Worm (Caenorhabditis elegans) whole organism, midembryonic: ENCODE measurements around the gene T09F5.2.

ENCODE experiments used
- T22C8.4 ChIP-seq: fragments of 200-800 bp; sonication (Bioruptor generic); IDR thresholded peaks from 2 replicates; pipeline ENCODE4 v1.3.6; 2022; ENCODE audit warnings: missing genetic modification characterization, missing compliant biosample characterization
- cog-1 ChIP-seq: sonication (generic microtip); optimal IDR thresholded peaks from 2 replicates; lab custom pipeline; 2016; ENCODE audit warnings: missing genetic modification characterization, missing compliant biosample characterization
- flt-1 ChIP-seq: fragments of 200-800 bp; sonication (Bioruptor generic); IDR thresholded peaks from 2 replicates; pipeline ENCODE4 v1.3.6; 2022; ENCODE audit warnings: missing genetic modification characterization, missing compliant biosample characterization
- klf-2 ChIP-seq: fragments of 200-800 bp; sonication (Bioruptor generic); conservative IDR thresholded peaks from 2 replicates; pipeline ENCODE4 v1.3.6; 2022; ENCODE audit warnings: missing genetic modification reagents, missing genetic modification characterization, missing compliant biosample characterization
- med-1 ChIP-seq: sonication (generic microtip); optimal IDR thresholded peaks from 2 replicates; lab custom pipeline; 2017; ENCODE audit warnings: missing genetic modification characterization, mild to moderate bottlenecking, missing compliant biosample characterization, antibody characterized with exemption, missing genetic modification reagents; ENCODE audit not compliant: insufficient read depth
- ref-1 ChIP-seq: fragments of 200-800 bp; sonication (Bioruptor generic); conservative IDR thresholded peaks from 2 replicates; pipeline ENCODE4 v1.3.6; 2022; ENCODE audit warnings: missing genetic modification reagents, missing genetic modification characterization, missing compliant biosample characterization
- tab-1 ChIP-seq: fragments of 200-800 bp; sonication (Bioruptor generic); IDR thresholded peaks from 2 replicates; pipeline ENCODE4 v1.3.6; 2022; ENCODE audit warnings: missing genetic modification characterization, missing compliant biosample characterization
- ztf-23 ChIP-seq: fragments of 200-800 bp; sonication (Bioruptor generic); IDR thresholded peaks from 2 replicates; pipeline ENCODE4 v1.3.6; 2022; ENCODE audit warnings: missing genetic modification reagents, missing genetic modification characterization, missing compliant biosample characterization
- ztf-29 ChIP-seq: fragments of 200-800 bp; sonication (Bioruptor generic); IDR thresholded peaks from 2 replicates; pipeline ENCODE4 v1.3.6; 2022; ENCODE audit warnings: missing genetic modification reagents, missing genetic modification characterization, missing compliant biosample characterization

Gene T09F5.2

DNA sequence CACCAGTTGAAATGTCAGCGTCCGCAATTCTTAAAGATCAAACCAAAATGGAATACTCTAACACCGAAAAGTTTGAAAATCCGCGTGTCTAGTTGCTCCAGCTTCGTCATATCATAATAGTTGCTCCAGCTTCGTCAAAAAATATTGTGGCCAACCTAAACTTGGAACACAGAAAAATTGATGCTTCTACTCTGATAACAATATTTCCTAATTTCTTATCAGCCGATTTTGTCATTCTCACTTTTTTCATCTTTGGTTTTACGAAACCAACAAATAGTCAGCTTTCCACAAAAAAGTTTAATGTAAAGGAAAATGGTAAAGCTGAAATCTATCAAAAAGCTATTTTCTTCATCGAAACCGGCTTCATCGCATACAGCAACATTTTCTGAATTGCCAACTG is 31.6 kb downstream of the T09F5.2 start, which contains the start of gene fbxa-84:
fbxa-84 (plus strand) TSS at position 34 of the 400 bp plus-strand sequence.
- no peak for TF ChIP-seq med-1 (GFP tag; lab: Kevin White, UChicago)

ce11 chrV:15184097-15185040 is 33.6 kb downstream of the T09F5.2 start, which contains the start of gene Y75B12B.1:
TSS of gene Y75B12B.1 (plus strand) at chrV:15184699.
- TF ChIP-seq ztf-23 (GFP tag; lab: Robert Waterston, UW) (no peak), flt-1 (GFP tag; lab: Robert Waterston, UW) (no peak), med-1 (GFP tag; lab: Kevin White, UChicago) (no peak), ref-1 (GFP tag; lab: Robert Waterston, UW) (no peak), tab-1 (GFP tag; lab: Robert Waterston, UW) (no peak), T22C8.4 (GFP tag; lab: Robert Waterston, UW) (no peak)

DNA sequence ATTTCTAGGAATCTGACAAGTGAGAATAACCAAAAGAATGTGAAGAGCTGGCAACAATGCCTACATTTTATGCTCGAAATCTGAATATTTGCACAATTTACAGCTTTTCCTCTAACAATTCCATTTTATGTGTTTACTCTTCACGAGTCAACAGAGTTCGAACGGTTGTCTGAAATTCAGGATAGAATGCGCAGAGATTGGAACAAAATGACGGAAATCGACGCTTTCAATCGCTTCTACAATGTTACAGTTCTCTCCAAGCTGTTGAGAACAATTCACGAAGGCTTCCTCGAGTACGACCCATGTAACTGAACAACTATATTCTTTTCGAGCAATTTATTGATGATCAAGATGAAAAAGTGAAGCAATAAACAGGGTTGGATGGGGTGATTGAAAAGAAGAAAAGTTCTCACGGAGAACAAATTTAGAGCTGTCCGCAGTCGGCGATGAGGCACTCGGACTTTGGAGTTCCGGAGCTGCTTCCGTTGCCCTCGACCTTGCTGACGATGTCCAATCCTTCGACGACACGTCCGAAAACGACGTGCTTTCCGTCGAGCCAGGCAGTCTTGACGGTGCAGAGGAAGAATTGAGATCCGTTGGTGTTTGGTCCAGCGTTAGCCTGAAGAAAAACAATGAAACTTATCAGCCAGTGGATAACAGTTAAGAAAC is 35.6 kb downstream of the T09F5.2 start, which contains the start of gene Y75B12B.3:
Y75B12B.3 (minus strand) TSS at position 21 of the 669 bp plus-strand sequence.
- TF ChIP-seq T22C8.4 (GFP tag; lab: Robert Waterston, UW), result no peak
- no peak for TF ChIP-seq tab-1 (GFP tag; lab: Robert Waterston, UW)
- no peak for TF ChIP-seq cog-1
- TF ChIP-seq ztf-23 (GFP tag; lab: Robert Waterston, UW), result no peak
- no peak for TF ChIP-seq ztf-29 (GFP tag; lab: Robert Waterston, UW)
- TF ChIP-seq flt-1 (GFP tag; lab: Robert Waterston, UW), result no peak
- no peak for TF ChIP-seq klf-2
- TF ChIP-seq med-1 (GFP tag; lab: Kevin White, UChicago), result no peak
- no peak for TF ChIP-seq ref-1 (GFP tag; lab: Robert Waterston, UW)

DNA sequence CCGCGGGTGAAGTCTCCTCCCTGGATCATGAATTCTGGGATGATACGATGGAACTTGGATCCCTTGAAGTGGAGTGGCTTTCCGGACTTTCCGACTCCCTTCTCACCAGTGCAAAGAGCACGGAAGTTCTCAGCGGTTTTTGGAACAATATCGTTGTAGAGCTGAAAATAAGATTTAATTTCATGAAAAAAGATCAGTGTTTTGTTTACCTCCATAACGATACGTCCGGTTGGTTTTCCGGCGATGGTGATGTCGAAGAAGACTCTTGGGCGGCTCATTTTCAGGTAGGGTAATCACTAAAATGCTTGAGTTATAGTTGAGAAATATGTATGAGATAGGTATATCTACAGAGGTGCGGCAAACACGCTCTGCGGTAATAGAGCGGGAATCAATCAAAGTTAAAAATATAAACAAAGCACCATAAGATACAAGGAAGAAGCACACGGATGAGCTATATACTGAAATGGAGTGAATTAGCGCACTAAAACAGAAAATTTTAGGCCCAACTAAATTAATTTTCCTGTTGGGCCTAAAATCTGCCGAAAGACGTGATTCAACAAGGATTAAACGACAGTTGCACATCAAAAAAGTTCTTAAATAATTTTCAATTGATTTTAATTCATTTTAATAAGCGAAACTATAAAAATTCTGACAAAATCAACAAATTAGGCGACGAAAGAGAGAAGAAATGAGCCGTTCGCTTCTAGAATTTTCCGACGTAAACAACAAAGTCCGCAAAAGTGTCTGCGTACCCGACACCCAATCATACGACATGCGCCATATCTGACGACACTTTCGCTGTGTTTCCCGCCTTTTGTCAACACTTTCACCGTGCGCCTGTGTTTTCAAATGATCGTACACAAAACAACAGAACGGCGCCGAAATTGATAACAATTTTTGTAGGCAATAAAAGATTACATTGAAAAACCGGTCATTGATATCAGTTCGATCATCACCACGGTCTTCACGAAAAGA is 36.6 kb downstream of the T09F5.2 start, which contains the start of the genes cyn-7 and bath-36:
cyn-7 (minus strand) TSS at position 296 of the 975 bp plus-strand sequence.
bath-36 (plus strand) TSS at position 806 of the 975 bp plus-strand sequence.
- TF ChIP-seq ref-1 (GFP tag; lab: Robert Waterston, UW) (no peak), ztf-23 (GFP tag; lab: Robert Waterston, UW) (no peak), ztf-29 (GFP tag; lab: Robert Waterston, UW) (no peak), flt-1 (GFP tag; lab: Robert Waterston, UW) (peak; percentile 24; the same call in 1 of the 2 replicates), cog-1 (no peak)

- TF ChIP-seq flt-1 (GFP tag; lab: Robert Waterston, UW) (no peak), klf-2 (no peak), ref-1 (GFP tag; lab: Robert Waterston, UW) (no peak), tab-1 (GFP tag; lab: Robert Waterston, UW) (no peak), cog-1 (no peak), ztf-29 (GFP tag; lab: Robert Waterston, UW) (no peak), T22C8.4 (GFP tag; lab: Robert Waterston, UW) (no peak), ztf-23 (GFP tag; lab: Robert Waterston, UW) (no peak), med-1 (GFP tag; lab: Kevin White, UChicago) (no peak)
Measured at ce11 chrV:15189567-15189966, 38.8 kb downstream of the T09F5.2 start, which contains the start of gene cyn-3. TSS of gene cyn-3 (plus strand) at chrV:15189927.

- peak; percentile 88 for TF ChIP-seq ztf-23 (GFP tag; lab: Robert Waterston, UW)
- peak; percentile 89 for TF ChIP-seq T22C8.4 (GFP tag; lab: Robert Waterston, UW)
- TF ChIP-seq ztf-29 (GFP tag; lab: Robert Waterston, UW), result peak; percentile 86
- peak; percentile 78 for TF ChIP-seq ref-1 (GFP tag; lab: Robert Waterston, UW)
- TF ChIP-seq flt-1 (GFP tag; lab: Robert Waterston, UW), result peak; percentile 96
- peak; percentile 76 for TF ChIP-seq cog-1
- peak; percentile 80 for TF ChIP-seq klf-2
- TF ChIP-seq tab-1 (GFP tag; lab: Robert Waterston, UW), result peak; percentile 95
- peak; percentile 51 for TF ChIP-seq med-1 (GFP tag; lab: Kevin White, UChicago)
Measured at ce11 chrV:15190903-15191302, 40.1 kb downstream of the T09F5.2 start, which contains the start of gene Y75B12B.11. TSS of gene Y75B12B.11 (plus strand) at chrV:15191296.

DNA sequence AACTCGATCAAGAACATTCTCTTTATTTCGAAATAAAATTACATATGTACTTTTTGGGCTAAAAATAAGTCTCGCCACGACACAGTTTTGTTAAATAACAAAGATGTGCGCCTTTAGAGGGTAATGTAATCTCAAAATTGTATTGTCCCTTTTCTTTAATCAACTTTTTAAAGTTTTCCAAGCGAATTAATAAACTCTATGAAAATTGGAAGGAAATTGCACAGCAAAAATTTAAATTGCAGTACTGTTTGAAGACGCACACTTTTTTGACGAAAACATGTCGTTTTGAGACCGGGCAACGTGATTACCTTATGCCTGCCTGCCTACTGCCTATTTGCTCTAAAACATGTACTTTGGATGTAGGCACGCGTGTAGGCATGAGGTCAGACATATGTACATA is 41.2 kb downstream of the T09F5.2 start:
- no peak for TF ChIP-seq cog-1
- no peak for TF ChIP-seq T22C8.4 (GFP tag; lab: Robert Waterston, UW)
- no peak for TF ChIP-seq ref-1 (GFP tag; lab: Robert Waterston, UW)
- no peak for TF ChIP-seq ztf-29 (GFP tag; lab: Robert Waterston, UW)
- no peak for TF ChIP-seq flt-1 (GFP tag; lab: Robert Waterston, UW)
- TF ChIP-seq tab-1 (GFP tag; lab: Robert Waterston, UW), result no peak
- no peak for TF ChIP-seq klf-2
- TF ChIP-seq ztf-23 (GFP tag; lab: Robert Waterston, UW), result no peak
- TF ChIP-seq med-1 (GFP tag; lab: Kevin White, UChicago), result no peak

ce11 chrV:15192377-15192776 is 41.6 kb downstream of the T09F5.2 start, which contains the start of gene plc-2:
TSS of gene plc-2 (plus strand) at chrV:15192572.
- TF ChIP-seq tab-1 (GFP tag; lab: Robert Waterston, UW), result no peak
- no peak for TF ChIP-seq med-1 (GFP tag; lab: Kevin White, UChicago)
- no peak for TF ChIP-seq flt-1 (GFP tag; lab: Robert Waterston, UW)
- no peak for TF ChIP-seq cog-1
